Worm (Caenorhabditis elegans) whole organism, midembryonic: ENCODE measurements around the gene nlp-71.

ENCODE experiments used
- flt-1 ChIP-seq: fragments of 200-800 bp; sonication (Bioruptor generic); IDR thresholded peaks from 2 replicates; pipeline ENCODE4 v1.3.6; 2022; ENCODE audit warnings: missing genetic modification characterization, missing compliant biosample characterization
- tab-1 ChIP-seq: fragments of 200-800 bp; sonication (Bioruptor generic); IDR thresholded peaks from 2 replicates; pipeline ENCODE4 v1.3.6; 2022; ENCODE audit warnings: missing genetic modification characterization, missing compliant biosample characterization
- ztf-23 ChIP-seq: fragments of 200-800 bp; sonication (Bioruptor generic); IDR thresholded peaks from 2 replicates; pipeline ENCODE4 v1.3.6; 2022; ENCODE audit warnings: missing genetic modification reagents, missing genetic modification characterization, missing compliant biosample characterization
- ztf-29 ChIP-seq: fragments of 200-800 bp; sonication (Bioruptor generic); IDR thresholded peaks from 2 replicates; pipeline ENCODE4 v1.3.6; 2022; ENCODE audit warnings: missing genetic modification reagents, missing genetic modification characterization, missing compliant biosample characterization

DNA sequence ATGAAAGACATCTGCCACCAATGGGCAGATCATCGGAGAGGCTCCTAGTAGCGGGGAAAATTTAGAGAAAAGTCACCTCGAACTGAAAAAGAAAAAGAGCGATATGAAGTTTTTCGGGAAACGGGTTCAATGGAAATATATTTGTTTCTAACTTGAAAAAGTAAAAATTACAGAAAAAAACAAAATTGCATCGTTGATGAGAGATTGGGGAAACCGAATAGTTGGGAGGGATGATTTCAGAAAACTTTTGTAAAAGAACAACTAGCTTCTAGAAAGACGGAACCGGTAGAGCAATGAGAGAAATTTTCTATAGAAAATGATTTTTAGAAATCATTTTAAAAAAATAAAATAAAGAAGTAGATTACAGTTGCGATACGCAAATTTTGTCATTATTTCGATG is 35.0 kb downstream of the nlp-71 start:
- TF ChIP-seq ztf-29 (GFP tag; lab: Robert Waterston, UW) (no peak), ztf-23 (no peak), flt-1 (no peak), tab-1 (GFP tag; lab: Robert Waterston, UW) (no peak)
